Fruit fly (Drosophila melanogaster) whole organism, wandering third instar larva: ENCODE data around the gene slf.

Experiments used
- CG32264 ChIP-seq: fragments of 200-800 bp; sonication (Bioruptor generic); optimal IDR thresholded peaks from 2 replicates; lab custom pipeline; 2016; ENCODE audit warnings: missing biosample characterization, missing genetic modification characterization
- CG9705 ChIP-seq: fragments of 200-800 bp; sonication (Bioruptor generic); optimal IDR thresholded peaks from 2 replicates; lab custom pipeline; 2018; ENCODE audit warnings: missing biosample characterization, mild to moderate bottlenecking, missing genetic modification characterization
- CrebA ChIP-seq: fragments of 200-800 bp; sonication (Bioruptor generic); optimal IDR thresholded peaks from 2 replicates; lab custom pipeline; 2016; ENCODE audit warnings: missing biosample characterization, mild to moderate bottlenecking, missing genetic modification characterization, borderline replicate concordance
- Dfd ChIP-seq: fragments of >200 bp; optimal IDR thresholded peaks from 2 replicates; lab custom pipeline; 2017; ENCODE audit warnings: missing biosample characterization, missing genetic modification characterization
- Dif ChIP-seq: fragments of 200-275, 200-300 bp; sonication (Bioruptor generic); optimal IDR thresholded peaks from 2 replicates; lab custom pipeline; 2018; ENCODE audit warnings: missing biosample characterization, missing genetic modification characterization; ENCODE audit not compliant: partially characterized antibody
- HLH106 ChIP-seq: fragments of 200-800 bp; optimal IDR thresholded peaks from 3 replicates; lab custom pipeline; 2019; ENCODE audit warnings: missing biosample characterization, mild to moderate bottlenecking, missing genetic modification characterization, moderate library complexity
- Hnf4 ChIP-seq: fragments of 200-800 bp; sonication (Bioruptor generic); optimal IDR thresholded peaks from 2 replicates; lab custom pipeline; 2016; ENCODE audit warnings: missing biosample characterization, mild to moderate bottlenecking, missing genetic modification characterization
- Hr78 ChIP-seq: fragments of >200 bp; optimal IDR thresholded peaks from 2 replicates; lab custom pipeline; 2017; ENCODE audit warnings: missing biosample characterization, missing genetic modification characterization
- Hr83 ChIP-seq: fragments of 200-300 bp; sonication (Bioruptor generic); optimal IDR thresholded peaks from 2 replicates; lab custom pipeline; 2016; ENCODE audit warnings: missing biosample characterization, mild to moderate bottlenecking, missing genetic modification characterization, moderate library complexity; ENCODE audit not compliant: poor library complexity, severe bottlenecking
- Jra ChIP-seq: sonication (Bioruptor generic); optimal IDR thresholded peaks from 2 replicates; lab custom pipeline; 2016; ENCODE audit warnings: missing biosample characterization, missing genetic modification characterization
- Mio ChIP-seq: sonication (Bioruptor generic); optimal IDR thresholded peaks from 2 replicates; lab custom pipeline; 2016; ENCODE audit warnings: missing biosample characterization, missing genetic modification characterization
- Myc ChIP-seq: fragments of >200 bp; optimal IDR thresholded peaks from 2 replicates; lab custom pipeline; 2017
- OdsH ChIP-seq: fragments of 200-800 bp; sonication (Bioruptor generic); optimal IDR thresholded peaks from 2 replicates; lab custom pipeline; 2016; ENCODE audit warnings: missing biosample characterization, mild to moderate bottlenecking, missing genetic modification characterization
- Rel ChIP-seq, 2 experiments: fragments of 200-800 bp; sonication (Bioruptor generic) in 1 of 2; optimal IDR thresholded peaks; 2 replicates in 1 of 2; 3 replicates in 1 of 2; lab custom pipeline; 2016 to 2019; ENCODE audit warnings: mild to moderate bottlenecking in 2 of 2, missing biosample characterization in 2 of 2, missing genetic modification characterization in 2 of 2, moderate library complexity in 1 of 2
- Sp1 ChIP-seq: fragments of 200-800 bp; sonication (Bioruptor generic); optimal IDR thresholded peaks from 3 replicates; lab custom pipeline; 2019; ENCODE audit warnings: missing biosample characterization, mild to moderate bottlenecking, missing genetic modification characterization, moderate library complexity
- br ChIP-seq: fragments of 200-800 bp; sonication (Bioruptor generic); optimal IDR thresholded peaks from 2 replicates; lab custom pipeline; 2016; ENCODE audit warnings: missing biosample characterization, missing genetic modification characterization
- brk ChIP-seq: fragments of 200-800 bp; sonication (Bioruptor generic); optimal IDR thresholded peaks from 2 replicates; lab custom pipeline; 2016; ENCODE audit warnings: missing biosample characterization, mild to moderate bottlenecking, missing genetic modification characterization
- dl ChIP-seq, 2 experiments: fragments of 175-275, 200-275 bp in 1 of 2; fragments of 200-275 bp in 1 of 2; sonication (Bioruptor generic); optimal IDR thresholded peaks; lab custom pipeline; 2018; ENCODE audit warnings: mild to moderate bottlenecking in 2 of 2, missing biosample characterization in 2 of 2, missing genetic modification characterization in 2 of 2, moderate library complexity in 2 of 2; ENCODE audit not compliant: partially characterized antibody in 2 of 2, insufficient read depth in 1 of 2
- dmrt93B ChIP-seq: fragments of 200-800 bp; sonication (Bioruptor generic); optimal IDR thresholded peaks from 2 replicates; lab custom pipeline; 2018; ENCODE audit warnings: missing biosample characterization, mild to moderate bottlenecking, missing genetic modification characterization
- ey ChIP-seq: fragments of 200-800 bp; sonication (Bioruptor generic); optimal IDR thresholded peaks from 2 replicates; lab custom pipeline; 2016; ENCODE audit warnings: missing biosample characterization, missing genetic modification characterization
- foxo ChIP-seq, 2 experiments: fragments of 200-800 bp; sonication (Bioruptor generic); optimal IDR thresholded peaks; 2 replicates in 1 of 2; 3 replicates in 1 of 2; lab custom pipeline; 2016 to 2017; ENCODE audit warnings: missing biosample characterization in 2 of 2, missing genetic modification characterization in 2 of 2
- fru ChIP-seq: fragments of 200-800 bp; sonication (Bioruptor generic); optimal IDR thresholded peaks from 3 replicates; lab custom pipeline; 2016; ENCODE audit warnings: missing biosample characterization, mild to moderate bottlenecking, missing genetic modification characterization
- h ChIP-seq: fragments of 200-800 bp; sonication (Bioruptor generic); optimal IDR thresholded peaks from 3 replicates; lab custom pipeline; 2016; ENCODE audit warnings: missing biosample characterization, mild to moderate bottlenecking, missing genetic modification characterization
- jim ChIP-seq: fragments of 175-275, 200-325 bp; sonication (Bioruptor generic); optimal IDR thresholded peaks from 2 replicates; lab custom pipeline; 2016; ENCODE audit warnings: missing biosample characterization, mild to moderate bottlenecking, missing genetic modification characterization
- pan ChIP-seq: fragments of >200 bp; optimal IDR thresholded peaks from 2 replicates; lab custom pipeline; 2017
- psq ChIP-seq: fragments of 200-800 bp; sonication (Bioruptor generic); optimal IDR thresholded peaks from 3 replicates; lab custom pipeline; 2017; ENCODE audit warnings: missing biosample characterization, mild to moderate bottlenecking, missing genetic modification characterization, moderate library complexity
- rgr ChIP-seq: fragments of 200-800 bp; sonication (Bioruptor generic); optimal IDR thresholded peaks from 3 replicates; lab custom pipeline; 2016; ENCODE audit warnings: missing biosample characterization, mild to moderate bottlenecking, missing genetic modification characterization
- sage ChIP-seq: fragments of 200-800 bp; sonication (Bioruptor generic); optimal IDR thresholded peaks from 2 replicates; lab custom pipeline; 2016; ENCODE audit warnings: missing biosample characterization, mild to moderate bottlenecking, missing genetic modification characterization
- sv ChIP-seq: fragments of 200-800 bp; sonication (Bioruptor generic); optimal IDR thresholded peaks from 3 replicates; lab custom pipeline; 2016; ENCODE audit warnings: missing biosample characterization, missing genetic modification characterization
- tai ChIP-seq: sonication (Bioruptor generic); optimal IDR thresholded peaks from 2 replicates; lab custom pipeline; 2016; ENCODE audit warnings: missing biosample characterization, missing genetic modification characterization
- woc ChIP-seq: sonication (Bioruptor generic); optimal IDR thresholded peaks from 2 replicates; lab custom pipeline; 2016; ENCODE audit warnings: missing biosample characterization, mild to moderate bottlenecking, missing genetic modification characterization

The slf gene

DNA sequence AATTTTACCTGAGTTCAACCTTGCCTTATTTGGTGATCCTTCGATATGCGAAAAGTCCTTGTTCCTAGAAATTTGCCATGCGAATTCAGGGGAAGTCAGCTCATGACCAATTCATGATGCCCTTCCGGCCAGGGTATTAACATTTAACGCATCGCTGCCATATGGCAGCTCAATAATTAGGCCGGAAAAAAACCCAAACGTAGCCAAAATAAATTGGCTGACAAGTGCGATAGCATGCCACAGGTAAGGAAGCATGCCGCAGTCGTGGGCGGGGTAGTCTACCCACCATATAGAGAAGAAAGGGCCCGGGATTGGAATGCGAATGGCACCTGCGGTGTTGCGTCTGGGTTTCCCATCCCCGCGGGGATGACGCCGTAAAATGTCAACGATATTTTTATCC lies 22.1 kb upstream of the slf start:
- TF ChIP-seq Sp1 (GFP tag; lab: Kevin White, UChicago) (no peak), brk (GFP tag; lab: Kevin White, UChicago) (no peak), dl (GFP tag; optimal IDR thresholded peaks at IDR 0.05; lab: Kevin White, UChicago; ENCODE audit: insufficient read depth in 1 of 2, partially characterized antibody in 2 of 2) (no peak), Hr83 (GFP tag; lab: Kevin White, UChicago) (no peak), Myc (lab: Kevin White, UChicago) (no peak), jim (GFP tag; lab: Kevin White, UChicago) (no peak), CG9705 (GFP tag; lab: Kevin White, UChicago) (no peak), rgr (GFP tag; lab: Kevin White, UChicago) (no peak), psq (no peak), dmrt93B (no peak), Dif (GFP tag; lab: Kevin White, UChicago) (no peak), CG32264 (GFP tag; lab: Kevin White, UChicago) (no peak)

DNA sequence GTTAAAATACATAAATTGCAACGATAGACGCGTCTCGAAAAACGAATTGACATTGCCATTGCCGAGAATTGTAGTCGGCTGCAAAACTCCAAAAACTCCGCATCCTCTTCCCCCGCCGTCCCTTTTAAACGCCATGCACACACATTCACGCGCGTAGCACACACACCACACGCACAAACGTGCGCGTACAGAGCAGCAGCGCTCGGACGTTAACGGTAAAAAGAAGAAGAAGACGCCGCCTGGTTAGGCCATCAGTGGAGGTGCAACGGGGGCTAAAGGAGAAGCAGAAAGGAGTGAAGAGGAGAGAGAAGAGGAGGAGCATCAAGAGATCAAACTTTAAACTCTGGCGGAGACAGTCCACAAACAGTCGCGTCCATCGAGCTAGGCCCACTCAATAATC lies 20.5 kb upstream of the slf start:
- TF ChIP-seq pan (lab: Kevin White, UChicago) (no peak), Hr78 (GFP tag; lab: Kevin White, UChicago) (no peak), brk (GFP tag; lab: Kevin White, UChicago) (no peak), foxo (GFP tag; optimal IDR thresholded peaks at IDR 0.05; lab: Kevin White, UChicago) (no peak), CrebA (GFP tag; lab: Kevin White, UChicago) (no peak)

DNA sequence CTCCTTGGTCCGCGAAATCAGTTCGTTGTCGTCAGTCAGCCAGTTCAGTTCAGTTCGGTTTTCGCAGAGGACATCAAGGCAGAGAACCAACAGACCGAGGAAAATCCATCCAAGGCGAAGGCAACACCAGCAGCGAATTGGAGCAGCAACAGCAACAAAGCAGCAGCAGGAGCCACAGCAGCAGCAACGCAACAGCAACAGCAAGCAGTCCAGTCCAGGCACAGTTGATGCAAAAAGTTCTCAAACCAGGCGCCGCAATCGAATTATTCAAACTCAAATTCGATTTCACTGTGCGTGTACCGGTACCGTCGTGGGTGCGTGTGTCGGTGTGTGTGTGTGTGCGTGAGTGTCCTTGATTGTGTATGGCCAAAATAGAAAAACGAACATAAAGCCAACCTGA lies 20.0 kb upstream of the slf start, which contains the start of gene CG15628:
Gene CG15628, plus strand, starts transcription at position 18 of the 400 bp plus-strand sequence.
- TF ChIP-seq Dfd (peak; percentile 65), Hr83 (GFP tag; lab: Kevin White, UChicago) (peak; percentile 42), dmrt93B (no peak), CG9705 (GFP tag; lab: Kevin White, UChicago) (no peak)

DNA sequence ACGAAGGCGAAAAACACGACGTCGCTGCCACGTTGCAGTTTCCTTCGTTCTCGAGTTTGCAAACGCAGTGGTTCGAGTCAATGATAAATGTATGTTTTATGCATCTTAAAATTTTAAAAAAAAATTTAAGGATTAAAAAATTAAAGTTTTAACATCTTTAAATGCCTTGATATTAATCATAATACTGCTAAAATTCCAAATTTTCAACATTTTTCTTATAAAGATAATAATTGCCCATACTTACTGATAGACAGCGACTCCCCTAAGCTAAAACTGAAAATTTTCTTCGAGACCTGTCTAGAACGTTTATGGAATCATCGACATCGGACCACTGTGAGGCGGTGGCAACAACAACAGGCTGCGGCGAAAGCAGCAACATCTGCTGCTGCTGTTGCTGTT lies 19.6 kb upstream of the slf start:
- TF ChIP-seq HLH106 (tag; lab: Kevin White, UChicago) (peak; percentile 82), br (GFP tag; lab: Kevin White, UChicago) (peak; percentile 45), Jra (GFP tag; lab: Kevin White, UChicago) (no peak), fru (peak; percentile 76), Sp1 (GFP tag; lab: Kevin White, UChicago) (peak; percentile 66), tai (GFP tag; lab: Kevin White, UChicago) (peak; percentile 39), dmrt93B (peak; percentile 50), Mio (GFP tag; lab: Kevin White, UChicago) (no peak), foxo (GFP tag; optimal IDR thresholded peaks at IDR 0.05; lab: Kevin White, UChicago) (peak in 1 of 2 experiments; percentile 57), woc (GFP tag; lab: Kevin White, UChicago) (peak; percentile 75), sage (GFP tag; lab: Kevin White, UChicago) (no peak), OdsH (GFP tag; lab: Kevin White, UChicago) (no peak), CrebA (GFP tag; lab: Kevin White, UChicago) (peak; percentile 67), ey (GFP tag; lab: Kevin White, UChicago) (peak; percentile 47), Hr83 (GFP tag; lab: Kevin White, UChicago) (no peak), sv (GFP tag; lab: Kevin White, UChicago) (peak; percentile 77), CG9705 (GFP tag; lab: Kevin White, UChicago) (peak; percentile 38), h (GFP tag; lab: Kevin White, UChicago) (peak; percentile 73), Hnf4 (GFP tag; lab: Kevin White, UChicago) (peak; percentile 10), dl (GFP tag; optimal IDR thresholded peaks at IDR 0.05; lab: Kevin White, UChicago; ENCODE audit: insufficient read depth in 1 of 2, partially characterized antibody in 2 of 2) (no peak), rgr (GFP tag; lab: Kevin White, UChicago) (peak; percentile 52), psq (peak; percentile 59), Rel (GFP tag; optimal IDR thresholded peaks at IDR 0.05; lab: Kevin White, UChicago) (no peak), Rel (tag; optimal IDR thresholded peaks at IDR 0.05; lab: Kevin White, UChicago) (peak; percentile 26)
- TF ChIP-seq, all 38 proteins: peak for 17
